Worm (Caenorhabditis elegans) whole organism, early embryonic: Measurements from ENCODE around the gene F35B3.4.

Experiments used
- B0310.2 ChIP-seq: sonication (generic microtip); optimal IDR thresholded peaks from 2 replicates; lab custom pipeline; 2016; ENCODE audit warnings: mild to moderate bottlenecking, missing genetic modification characterization, missing compliant biosample characterization
- aly-1 ChIP-seq: sonication (generic microtip); optimal IDR thresholded peaks from 2 replicates; lab custom pipeline; 2016; ENCODE audit warnings: missing genetic modification characterization, missing compliant biosample characterization
- ama-1 ChIP-seq: fragments of 150-350 bp; optimal IDR thresholded peaks from 2 replicates; lab custom pipeline; 2014
- ets-7 ChIP-seq: sonication (generic microtip); optimal IDR thresholded peaks from 2 replicates; lab custom pipeline; 2016; ENCODE audit warnings: missing genotype, missing genetic modification characterization, missing compliant biosample characterization
- flt-1 ChIP-seq: fragments of 200-800 bp; sonication (Bioruptor generic); IDR thresholded peaks from 2 replicates; pipeline ENCODE4 v1.3.6; 2022; ENCODE audit warnings: missing genetic modification characterization, missing compliant biosample characterization
- hmg-4 ChIP-seq: fragments of 200-800 bp; sonication (Bioruptor generic); optimal IDR thresholded peaks from 2 replicates; lab custom pipeline; 2018; ENCODE audit warnings: mild to moderate bottlenecking, missing genetic modification characterization, missing compliant biosample characterization
- pes-1 ChIP-seq: fragments of 200-800 bp; sonication (Bioruptor generic); IDR thresholded peaks from 2 replicates; pipeline ENCODE4 v1.3.6; 2022; ENCODE audit warnings: missing genetic modification reagents, missing genetic modification characterization, missing compliant biosample characterization
- scrt-1 ChIP-seq: fragments of 200-800 bp; sonication (Bioruptor generic); IDR thresholded peaks from 2 replicates; pipeline ENCODE4 v1.3.6; 2022; ENCODE audit warnings: missing genetic modification characterization, missing compliant biosample characterization
- tbx-11 ChIP-seq: fragments of 200-800 bp; sonication (Bioruptor generic); IDR thresholded peaks from 2 replicates; pipeline ENCODE4 v1.3.6; 2022; ENCODE audit warnings: missing genetic modification characterization, missing compliant biosample characterization
- tra-4 ChIP-seq: sonication (generic microtip); optimal IDR thresholded peaks from 2 replicates; lab custom pipeline; 2017; ENCODE audit warnings: missing genetic modification characterization, missing compliant biosample characterization

- no peak for TF ChIP-seq ets-7 (tag; lab: Kevin White, UChicago)
- no peak for TF ChIP-seq flt-1 (GFP tag; lab: Robert Waterston, UW)
- no peak for TF ChIP-seq scrt-1 (GFP tag; lab: Robert Waterston, UW)
- no peak for TF ChIP-seq ama-1 (lab: Kevin White, UChicago)
- TF ChIP-seq B0310.2 (tag; lab: Kevin White, UChicago): no peak
- no peak for TF ChIP-seq hmg-4 (GFP tag; lab: Kevin White, UChicago)
- TF ChIP-seq pes-1 (GFP tag; lab: Robert Waterston, UW): no peak
- TF ChIP-seq tra-4 (tag; lab: Kevin White, UChicago): no peak
- TF ChIP-seq aly-1: no peak
- TF ChIP-seq tbx-11 (GFP tag; lab: Robert Waterston, UW): no peak
Measured at ce11 chrX:17013162-17013561, 7.6 kb downstream of the F35B3.4 start, which contains the start of gene F35B3.3.
